Worm (Caenorhabditis elegans): ENCODE results near the gene ZK1321.1.

DNA sequence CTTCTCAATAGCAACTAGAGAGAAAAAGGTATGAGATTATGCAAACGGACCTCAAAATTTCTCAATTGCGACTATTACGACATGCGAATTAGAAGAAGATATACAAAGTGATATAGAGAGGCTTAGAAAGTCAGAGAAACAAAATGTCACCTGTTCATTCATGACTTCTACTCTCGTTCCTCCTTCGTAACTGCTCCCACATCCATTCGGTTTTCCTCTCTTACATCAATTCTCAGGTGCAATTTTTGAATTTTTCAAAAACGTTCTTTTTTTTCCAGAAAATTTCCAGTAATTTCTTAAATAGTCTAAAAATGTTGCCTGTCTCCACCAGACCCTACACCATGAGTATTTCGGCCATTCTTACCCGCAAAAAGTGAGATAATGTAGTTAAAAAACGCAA, 10.9 kb downstream of the ZK1321.1 start:
- TF ChIP-seq egl-5 (tag; optimal IDR thresholded peaks at IDR 0.05), result no peak
- no peak for TF ChIP-seq ama-1 (optimal IDR thresholded peaks at IDR 0.05)
- no peak for TF ChIP-seq nhr-76 (tag; optimal IDR thresholded peaks at IDR 0.05)
- TF ChIP-seq nhr-25 (tag; optimal IDR thresholded peaks at IDR 0.05), result no peak
- no peak for TF ChIP-seq elt-2 (tag; optimal IDR thresholded peaks at IDR 0.05)
- no peak for TF ChIP-seq snpc-4 (tag; optimal IDR thresholded peaks at IDR 0.05)
